Worm (Caenorhabditis elegans) whole organism, young adult: Measurements from ENCODE around the gene lsd-1.

Experiments
- F23B12.7 ChIP-seq: sonication (generic microtip); optimal IDR thresholded peaks from 2 replicates; lab custom pipeline; 2017; ENCODE audit warnings: missing genetic modification characterization, mild to moderate bottlenecking, missing compliant biosample characterization, antibody characterized with exemption, moderate library complexity; ENCODE audit not compliant: insufficient read depth
- F49E8.2 ChIP-seq: sonication (generic microtip); optimal IDR thresholded peaks from 3 replicates; lab custom pipeline; 2017; ENCODE audit warnings: missing genetic modification characterization, mild to moderate bottlenecking, missing compliant biosample characterization, antibody characterized with exemption, moderate library complexity; ENCODE audit not compliant: insufficient read depth
- T07F8.4 ChIP-seq: sonication (generic microtip); optimal IDR thresholded peaks from 2 replicates; lab custom pipeline; 2016; ENCODE audit warnings: mild to moderate bottlenecking, missing genetic modification characterization, moderate library complexity, missing compliant biosample characterization
- T26A5.8 ChIP-seq: sonication (generic microtip); optimal IDR thresholded peaks from 2 replicates; lab custom pipeline; 2016; ENCODE audit warnings: missing genetic modification characterization, missing compliant biosample characterization
- Y53G8AR.9 ChIP-seq: fragments of 200-800 bp; sonication (Bioruptor generic); conservative IDR thresholded peaks from 2 replicates; pipeline ENCODE4 v1.3.6; 2022; ENCODE audit warnings: missing genetic modification reagents, missing genetic modification characterization, missing compliant biosample characterization
- Y56A3A.18 ChIP-seq: fragments of 200-800 bp; sonication (Bioruptor generic); IDR thresholded peaks from 2 replicates; pipeline ENCODE4 v1.3.6; 2022; ENCODE audit warnings: missing genetic modification reagents, missing genetic modification characterization, missing compliant biosample characterization
- Y79H2A.3 ChIP-seq: fragments of 200-800 bp; sonication (Bioruptor generic); conservative IDR thresholded peaks from 2 replicates; pipeline ENCODE4 v1.3.6; 2022; ENCODE audit warnings: missing genetic modification reagents, missing genetic modification characterization, missing compliant biosample characterization
- akir-1 ChIP-seq: fragments of 200-800 bp; sonication (Bioruptor generic); optimal IDR thresholded peaks from 2 replicates; lab custom pipeline; 2018; ENCODE audit warnings: mild to moderate bottlenecking, missing genetic modification characterization, moderate library complexity, missing compliant biosample characterization
- aptf-2 ChIP-seq: fragments of 200-800 bp; sonication (Bioruptor generic); conservative IDR thresholded peaks from 2 replicates; pipeline ENCODE4 v1.3.6; 2022; ENCODE audit warnings: missing genetic modification reagents, missing genetic modification characterization, missing compliant biosample characterization
- atf-7 ChIP-seq: sonication (generic microtip); optimal IDR thresholded peaks from 2 replicates; lab custom pipeline; 2017; ENCODE audit warnings: mild to moderate bottlenecking, missing genetic modification characterization, missing compliant biosample characterization
- bed-1 ChIP-seq: fragments of 200-800 bp; sonication (Bioruptor generic); IDR thresholded peaks from 2 replicates; pipeline ENCODE4 v1.3.6; 2022; ENCODE audit warnings: missing genetic modification reagents, missing genetic modification characterization, missing compliant biosample characterization
- bed-2 ChIP-seq: fragments of 200-800 bp; sonication (Bioruptor generic); IDR thresholded peaks from 2 replicates; pipeline ENCODE4 v1.3.6; 2022; ENCODE audit warnings: missing genetic modification reagents, missing genetic modification characterization, missing compliant biosample characterization
- ceh-27 ChIP-seq: fragments of 200-800 bp; sonication (Bioruptor generic); optimal IDR thresholded peaks from 2 replicates; lab custom pipeline; 2018; ENCODE audit warnings: mild to moderate bottlenecking, missing genetic modification characterization, moderate library complexity, missing compliant biosample characterization
- ceh-58 ChIP-seq: fragments of 200-800 bp; sonication (Bioruptor generic); IDR thresholded peaks from 2 replicates; pipeline ENCODE4 v1.3.6; 2022; ENCODE audit warnings: missing genetic modification characterization, missing compliant biosample characterization
- ceh-79 ChIP-seq: sonication (generic microtip); optimal IDR thresholded peaks from 2 replicates; lab custom pipeline; 2017; ENCODE audit warnings: mild to moderate bottlenecking, missing genetic modification characterization, missing compliant biosample characterization
- efl-1 ChIP-seq: fragments of 150-350 bp; optimal IDR thresholded peaks from 2 replicates; lab custom pipeline; 2014; ENCODE audit warnings: missing biosample characterization, missing genetic modification reagents, missing genetic modification characterization
- egl-44 ChIP-seq: fragments of 200-800 bp; sonication (Bioruptor generic); IDR thresholded peaks from 2 replicates; pipeline ENCODE4 v1.3.6; 2022; ENCODE audit warnings: missing genetic modification reagents, missing genetic modification characterization, missing compliant biosample characterization
- gei-17 ChIP-seq: fragments of 200-800 bp; sonication (Bioruptor generic); optimal IDR thresholded peaks from 2 replicates; lab custom pipeline; 2018; ENCODE audit warnings: mild to moderate bottlenecking, missing genetic modification characterization, missing compliant biosample characterization
- hlh-12 ChIP-seq: sonication (generic microtip); optimal IDR thresholded peaks from 2 replicates; lab custom pipeline; 2016; ENCODE audit warnings: missing genetic modification characterization, missing compliant biosample characterization
- hmg-1.2 ChIP-seq: fragments of 200-800 bp; sonication (Bioruptor generic); IDR thresholded peaks from 2 replicates; pipeline ENCODE4 v1.3.6; 2022; ENCODE audit warnings: missing genetic modification reagents, missing genetic modification characterization, missing compliant biosample characterization
- hmg-20 ChIP-seq: fragments of 200-800 bp; sonication (Bioruptor generic); IDR thresholded peaks from 2 replicates; pipeline ENCODE4 v1.3.6; 2022; ENCODE audit warnings: missing genetic modification reagents, missing genetic modification characterization, missing compliant biosample characterization
- let-607 ChIP-seq, 2 experiments: fragments of 200-800 bp in 1 of 2; sonication (Bioruptor generic) in 1 of 2; sonication (generic microtip) in 1 of 2; optimal IDR thresholded peaks; 2 replicates each; lab custom pipeline; 2016 to 2018; ENCODE audit warnings: mild to moderate bottlenecking in 2 of 2, missing compliant biosample characterization in 2 of 2, missing genetic modification characterization in 2 of 2, moderate library complexity in 2 of 2, missing genotype in 1 of 2
- lin-40 ChIP-seq: sonication (generic microtip); optimal IDR thresholded peaks from 2 replicates; lab custom pipeline; 2016; ENCODE audit warnings: missing genetic modification characterization, mild to moderate bottlenecking, missing compliant biosample characterization, missing genotype, missing genetic modification reagents
- lir-1 ChIP-seq: fragments of 200-800 bp; sonication (Bioruptor generic); conservative IDR thresholded peaks from 2 replicates; pipeline ENCODE4 v1.3.6; 2022; ENCODE audit warnings: missing genetic modification reagents, missing genetic modification characterization, missing compliant biosample characterization
- lsl-1 ChIP-seq: fragments of 200-800 bp; sonication (Bioruptor generic); optimal IDR thresholded peaks from 2 replicates; lab custom pipeline; 2018; ENCODE audit warnings: mild to moderate bottlenecking, missing genetic modification characterization, moderate library complexity, missing compliant biosample characterization
- mcd-1 ChIP-seq: fragments of 200-800 bp; sonication (Bioruptor generic); IDR thresholded peaks from 2 replicates; pipeline ENCODE4 v1.3.6; 2022; ENCODE audit warnings: missing genetic modification reagents, missing genetic modification characterization, missing compliant biosample characterization
- mes-4 ChIP-seq: sonication (generic microtip); optimal IDR thresholded peaks from 2 replicates; lab custom pipeline; 2016; ENCODE audit warnings: missing genotype, missing genetic modification characterization, missing compliant biosample characterization
- nfya-1 ChIP-seq: sonication (generic microtip); optimal IDR thresholded peaks from 2 replicates; lab custom pipeline; 2017; ENCODE audit warnings: antibody characterized with exemption, missing compliant biosample characterization, missing genetic modification characterization, borderline replicate concordance; ENCODE audit not compliant: insufficient read depth
- nhr-80 ChIP-seq: sonication (generic microtip); optimal IDR thresholded peaks from 2 replicates; lab custom pipeline; 2016; ENCODE audit warnings: missing genetic modification characterization, missing compliant biosample characterization
- sea-2 ChIP-seq: fragments of 200-800 bp; sonication (Bioruptor generic); IDR thresholded peaks from 2 replicates; pipeline ENCODE4 v1.3.6; 2022; ENCODE audit warnings: missing genetic modification characterization, missing compliant biosample characterization
- snpc-1.3 ChIP-seq: sonication (generic microtip); optimal IDR thresholded peaks from 2 replicates; lab custom pipeline; 2017; ENCODE audit warnings: missing genetic modification characterization, mild to moderate bottlenecking, missing compliant biosample characterization, antibody characterized with exemption, moderate library complexity, missing genotype, missing genetic modification reagents; ENCODE audit not compliant: insufficient read depth
- snpc-4 ChIP-seq, 5 experiments: fragments of 150-350 bp in 1 of 5; sonication (generic microtip) in 4 of 5; optimal IDR thresholded peaks; 2 replicates each; lab custom pipeline; 2014 to 2018; ENCODE audit warnings: missing genetic modification characterization in 5 of 5, missing biosample characterization in 3 of 5, antibody characterized with exemption in 2 of 5, mild to moderate bottlenecking in 2 of 5, missing compliant biosample characterization in 2 of 5, missing genotype in 2 of 5, moderate library complexity in 2 of 5, missing genetic modification reagents in 1 of 5
- unc-130 ChIP-seq: sonication (generic microtip); optimal IDR thresholded peaks from 2 replicates; lab custom pipeline; 2016; ENCODE audit warnings: missing genetic modification reagents, missing genetic modification characterization, missing compliant biosample characterization
- zim-3 ChIP-seq: sonication (generic microtip); optimal IDR thresholded peaks from 2 replicates; lab custom pipeline; 2017; ENCODE audit warnings: mild to moderate bottlenecking, missing genetic modification characterization, moderate library complexity, missing compliant biosample characterization
- ztf-18 ChIP-seq: sonication (generic microtip); optimal IDR thresholded peaks from 2 replicates; lab custom pipeline; 2016; ENCODE audit warnings: missing genotype, mild to moderate bottlenecking, missing genetic modification characterization, missing compliant biosample characterization
- ztf-25 ChIP-seq: fragments of 200-800 bp; sonication (Bioruptor generic); IDR thresholded peaks from 2 replicates; pipeline ENCODE4 v1.3.6; 2022; ENCODE audit warnings: missing genetic modification reagents, missing genetic modification characterization, missing compliant biosample characterization

The lsd-1 gene

DNA sequence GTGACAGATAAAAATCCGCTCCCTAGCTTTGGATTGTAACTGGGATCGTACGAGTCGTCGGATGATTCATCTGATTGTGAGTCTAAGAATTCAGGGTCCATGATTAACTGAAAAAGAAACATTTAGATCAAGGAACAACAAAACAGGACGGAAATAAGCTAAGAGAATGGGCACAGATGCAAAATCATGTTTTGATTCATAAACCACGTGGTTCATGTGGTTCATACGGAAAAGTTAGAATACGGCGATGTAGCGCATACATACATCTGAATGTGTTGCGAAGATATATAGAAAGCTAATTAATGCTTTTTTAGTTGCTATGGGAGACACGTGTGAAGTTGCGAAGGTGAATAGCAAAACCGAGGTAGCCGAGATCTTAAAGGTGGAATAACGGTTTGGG lies 6.7 kb upstream of the lsd-1 start, which contains the start of gene F55G7.3:
Gene F55G7.3, minus strand, starts transcription at position 101 of the 400 bp plus-strand sequence.
- TF ChIP-seq T26A5.8 (tag; lab: Kevin White, UChicago): no peak
- no peak for TF ChIP-seq bed-1 (GFP tag; lab: Robert Waterston, UW)
- no peak for TF ChIP-seq mcd-1 (GFP tag; lab: Robert Waterston, UW)
- TF ChIP-seq ceh-58 (GFP tag; lab: Robert Waterston, UW): no peak
- no peak for TF ChIP-seq zim-3
- no peak for TF ChIP-seq Y56A3A.18 (GFP tag; lab: Robert Waterston, UW)
- no peak for TF ChIP-seq efl-1 (GFP tag; lab: Kevin White, UChicago)
- no peak for TF ChIP-seq lir-1 (GFP tag; lab: Robert Waterston, UW)
- TF ChIP-seq lsl-1 (GFP tag; lab: Kevin White, UChicago): no peak
- TF ChIP-seq unc-130 (GFP tag; lab: Kevin White, UChicago): no peak
- TF ChIP-seq hmg-1.2: no peak
- no peak for TF ChIP-seq akir-1 (GFP tag; lab: Kevin White, UChicago)
- no peak for TF ChIP-seq sea-2

DNA sequence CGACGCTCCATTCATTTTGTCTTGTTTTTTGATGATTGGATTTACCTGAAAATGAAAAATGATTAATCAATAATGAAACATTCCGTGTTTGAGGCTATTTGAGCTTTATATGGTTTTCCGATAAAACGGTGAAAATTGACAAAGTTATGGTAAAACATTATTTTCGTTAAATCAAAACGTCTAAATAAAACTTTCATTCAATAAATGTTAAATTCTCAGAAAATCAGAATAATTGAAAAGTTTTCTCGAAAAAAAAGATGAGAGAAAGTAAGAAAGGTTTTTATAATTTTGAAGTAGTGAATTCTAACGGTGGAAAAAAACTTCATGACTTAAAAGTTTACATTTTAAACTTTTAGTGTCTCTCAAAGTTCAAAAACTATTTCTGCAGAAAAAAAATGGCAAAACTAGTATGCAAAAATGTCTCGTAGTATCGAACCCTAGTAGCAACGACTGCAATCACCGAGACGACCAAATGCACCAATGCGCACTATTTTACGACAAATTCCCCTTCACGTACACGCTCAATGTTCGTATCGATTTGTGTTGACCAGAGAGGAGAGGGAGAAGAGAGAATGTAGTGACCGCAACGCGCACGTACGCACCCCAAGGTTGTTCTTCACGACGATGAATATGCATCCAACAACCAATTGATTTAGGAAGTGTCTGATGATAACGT lies 1.7 kb upstream of the lsd-1 start, which contains the start of gene nfya-1:
Gene nfya-1, minus strand, starts transcription at position 51 of the 676 bp plus-strand sequence.
- TF ChIP-seq hmg-20 (no peak), let-607 (tag; optimal IDR thresholded peaks at IDR 0.05; lab: Kevin White, UChicago) (no peak), F49E8.2 (tag; lab: Kevin White, UChicago) (no peak), F23B12.7 (no peak), mes-4 (tag; lab: Kevin White, UChicago) (no peak), ceh-27 (GFP tag; lab: Kevin White, UChicago) (peak; percentile 51), hlh-12 (tag; lab: Kevin White, UChicago) (no peak), lin-40 (tag; lab: Kevin White, UChicago) (peak; percentile 39), gei-17 (GFP tag; lab: Kevin White, UChicago) (peak; percentile 19), nhr-80 (tag; lab: Kevin White, UChicago) (peak; percentile 11), ztf-18 (no peak), nfya-1 (no peak), Y53G8AR.9 (GFP tag; lab: Robert Waterston, UW) (no peak), aptf-2 (GFP tag; lab: Robert Waterston, UW) (no peak), atf-7 (tag; lab: Kevin White, UChicago) (no peak), snpc-4 (GFP tag; optimal IDR thresholded peaks at IDR 0.05; lab: Kevin White, UChicago) (no peak), snpc-4 (tag; optimal IDR thresholded peaks at IDR 0.05; lab: Kevin White, UChicago) (no peak), bed-2 (GFP tag; lab: Robert Waterston, UW) (no peak), T07F8.4 (tag; lab: Kevin White, UChicago) (no peak)
- TF ChIP-seq, all 124 proteins: peak for 4

DNA sequence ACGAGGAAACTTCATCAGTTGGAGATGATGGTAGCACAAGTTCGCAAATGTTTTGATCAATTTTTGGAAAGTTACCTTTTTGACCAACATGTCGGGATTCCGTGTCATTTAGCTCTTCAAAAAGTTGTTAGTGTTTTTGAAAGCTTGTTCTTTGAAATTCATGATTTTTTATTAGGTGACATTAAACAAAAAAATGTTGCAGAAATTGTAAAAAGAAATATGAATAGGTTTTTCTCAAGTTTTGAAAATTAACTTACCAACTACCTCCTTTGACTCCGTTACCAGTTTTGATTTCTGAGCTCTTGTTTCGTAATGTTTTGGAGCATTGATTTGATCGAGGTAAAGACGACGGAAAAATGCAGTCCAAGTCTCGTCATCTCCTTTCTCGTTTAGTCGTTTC lies 3.5 kb downstream of the lsd-1 start:
- TF ChIP-seq egl-44 (no peak), ceh-79 (tag; lab: Kevin White, UChicago) (no peak), Y79H2A.3 (no peak), ztf-25 (GFP tag; lab: Robert Waterston, UW) (no peak), snpc-1.3 (tag; lab: Kevin White, UChicago) (no peak), efl-1 (GFP tag; lab: Kevin White, UChicago) (no peak)
